Fruit fly (Drosophila melanogaster) whole organism, embryonic: Measurements from ENCODE around the gene CG5104.

Experiments
- CG10267 ChIP-seq: fragments of 200-800 bp; sonication (Bioruptor generic); optimal IDR thresholded peaks from 2 replicates; lab custom pipeline; 2018; ENCODE audit warnings: missing biosample characterization, mild to moderate bottlenecking, missing genetic modification characterization, moderate library complexity
- CG10366 ChIP-seq: fragments of 200-800 bp; sonication (Bioruptor generic); IDR thresholded peaks from 2 replicates; pipeline ENCODE4 v1.3.6; 2022; ENCODE audit warnings: missing biosample characterization, missing genetic modification characterization
- CG10462 ChIP-seq: fragments of 200-800 bp; sonication (Bioruptor generic); optimal IDR thresholded peaks from 2 replicates; lab custom pipeline; 2016; ENCODE audit warnings: missing biosample characterization, missing genetic modification characterization
- CG12071 ChIP-seq: fragments of 200-800 bp; sonication (Bioruptor generic); optimal IDR thresholded peaks from 3 replicates; lab custom pipeline; 2018; ENCODE audit warnings: missing biosample characterization, mild to moderate bottlenecking, missing genetic modification characterization
- CG12104 ChIP-seq: fragments of 200-800 bp; sonication (Bioruptor generic); optimal IDR thresholded peaks from 3 replicates; lab custom pipeline; 2016; ENCODE audit warnings: missing biosample characterization, missing genetic modification characterization
- CG13775 ChIP-seq: fragments of 200-800 bp; sonication (Bioruptor generic); optimal IDR thresholded peaks from 3 replicates; lab custom pipeline; 2017; ENCODE audit warnings: missing biosample characterization, mild to moderate bottlenecking, missing genetic modification characterization
- CG1647 ChIP-seq: fragments of 200-800 bp; sonication (Bioruptor generic); optimal IDR thresholded peaks from 3 replicates; lab custom pipeline; 2016; ENCODE audit warnings: missing biosample characterization, missing genetic modification characterization
- CG17328 ChIP-seq: fragments of 200-800 bp; sonication (Bioruptor generic); IDR thresholded peaks from 2 replicates; pipeline ENCODE4 v1.3.6; 2022; ENCODE audit warnings: missing biosample characterization, missing genetic modification characterization
- CG17359 ChIP-seq: fragments of 200-800 bp; sonication (Bioruptor generic); optimal IDR thresholded peaks from 3 replicates; lab custom pipeline; 2018; ENCODE audit warnings: missing biosample characterization, mild to moderate bottlenecking, missing genetic modification characterization, moderate library complexity
- CG17829 ChIP-seq: fragments of 200-800 bp; optimal IDR thresholded peaks from 2 replicates; lab custom pipeline; 2019; ENCODE audit warnings: missing biosample characterization, mild to moderate bottlenecking, missing genetic modification characterization, moderate library complexity
- CG18262 ChIP-seq: fragments of 200-800 bp; optimal IDR thresholded peaks from 3 replicates; lab custom pipeline; 2019; ENCODE audit warnings: missing biosample characterization, mild to moderate bottlenecking, missing genetic modification characterization, moderate library complexity
- CG2120 ChIP-seq: fragments of 200-800 bp; sonication (Bioruptor generic); optimal IDR thresholded peaks from 3 replicates; lab custom pipeline; 2016; ENCODE audit warnings: missing biosample characterization, missing genetic modification characterization
- CG2678 ChIP-seq: fragments of 200-800 bp; sonication (Bioruptor generic); optimal IDR thresholded peaks from 3 replicates; lab custom pipeline; 2019; ENCODE audit warnings: missing biosample characterization, mild to moderate bottlenecking, missing genetic modification characterization, moderate library complexity
- CG2875 ChIP-seq: fragments of 200-800 bp; sonication (Bioruptor generic); optimal IDR thresholded peaks from 2 replicates; lab custom pipeline; 2017; ENCODE audit warnings: missing biosample characterization, mild to moderate bottlenecking, missing genetic modification characterization, missing genetic modification reagents
- CG3407 ChIP-seq: fragments of 200-800 bp; sonication (Bioruptor generic); optimal IDR thresholded peaks from 2 replicates; lab custom pipeline; 2018; ENCODE audit warnings: missing biosample characterization, mild to moderate bottlenecking, missing genetic modification characterization
- CG42726 ChIP-seq: fragments of 200-800 bp; sonication (Bioruptor generic); IDR thresholded peaks from 2 replicates; pipeline ENCODE4 v1.3.6; 2022; ENCODE audit warnings: missing biosample characterization, missing genetic modification characterization; ENCODE audit not compliant: partially characterized antibody
- CG4854 ChIP-seq: fragments of 200-800 bp; sonication (Bioruptor generic); optimal IDR thresholded peaks from 2 replicates; lab custom pipeline; 2016; ENCODE audit warnings: missing biosample characterization, missing genetic modification characterization, inconsistent platforms
- CG5245 ChIP-seq: fragments of 200-800 bp; sonication (Bioruptor generic); optimal IDR thresholded peaks from 3 replicates; lab custom pipeline; 2016; ENCODE audit warnings: missing biosample characterization, missing genetic modification characterization
- CG6791 ChIP-seq: fragments of 200-800 bp; sonication (Bioruptor generic); IDR thresholded peaks from 3 replicates; pipeline ENCODE4 v1.3.6; 2022; ENCODE audit warnings: missing biosample characterization, missing genetic modification characterization; ENCODE audit not compliant: partially characterized antibody
- CG7372 ChIP-seq: fragments of 200-800 bp; sonication (Bioruptor generic); IDR thresholded peaks from 2 replicates; pipeline ENCODE4 v1.3.6; 2022; ENCODE audit warnings: missing biosample characterization, missing genetic modification characterization
- CG7987 ChIP-seq: fragments of 200-800 bp; sonication (Bioruptor generic); optimal IDR thresholded peaks from 2 replicates; lab custom pipeline; 2018; ENCODE audit warnings: missing biosample characterization, mild to moderate bottlenecking, missing genetic modification characterization, moderate library complexity
- CG8924 ChIP-seq: fragments of 200-800 bp; optimal IDR thresholded peaks from 3 replicates; lab custom pipeline; 2019; ENCODE audit warnings: missing biosample characterization, mild to moderate bottlenecking, missing genetic modification characterization, moderate library complexity
- HLH3B ChIP-seq: fragments of 200-800 bp; sonication (Bioruptor generic); IDR thresholded peaks from 2 replicates; pipeline ENCODE4 v1.3.6; 2022; ENCODE audit warnings: missing biosample characterization, missing genetic modification characterization
- Hr3 ChIP-seq: fragments of 200-800 bp; sonication (Bioruptor generic); optimal IDR thresholded peaks from 3 replicates; lab custom pipeline; 2016; ENCODE audit warnings: missing biosample characterization, missing genetic modification characterization
- Hr39 ChIP-seq: fragments of >200 bp; optimal IDR thresholded peaks from 2 replicates; lab custom pipeline; 2017
- Hr78 ChIP-seq, 2 experiments: fragments of 200-800 bp in 1 of 2; fragments of >200 bp in 1 of 2; sonication (Bioruptor generic) in 1 of 2; optimal IDR thresholded peaks; 2 replicates each; lab custom pipeline; 2017 to 2019; ENCODE audit warnings: missing biosample characterization in 2 of 2, missing genetic modification characterization in 2 of 2, mild to moderate bottlenecking in 1 of 2, moderate library complexity in 1 of 2
- Hsf ChIP-seq: fragments of 200-800 bp; sonication (Bioruptor generic); optimal IDR thresholded peaks from 3 replicates; lab custom pipeline; 2016; ENCODE audit warnings: missing biosample characterization, missing genetic modification characterization
- Myb ChIP-seq: fragments of 200-800 bp; sonication (Bioruptor generic); optimal IDR thresholded peaks from 2 replicates; lab custom pipeline; 2016; ENCODE audit warnings: missing biosample characterization, missing genetic modification characterization
- Pdp1 ChIP-seq, 2 experiments: fragments of 200-800 bp; sonication (Bioruptor generic); optimal IDR thresholded peaks; 3 replicates each; lab custom pipeline; 2016; ENCODE audit warnings: missing biosample characterization in 2 of 2, missing genetic modification characterization in 2 of 2, mild to moderate bottlenecking in 1 of 2, moderate library complexity in 1 of 2
- Six4 ChIP-seq: fragments of 200-800 bp; sonication (Bioruptor generic); optimal IDR thresholded peaks from 2 replicates; lab custom pipeline; 2016; ENCODE audit warnings: missing biosample characterization, missing genetic modification characterization
- ara ChIP-seq: fragments of 200-800 bp; sonication (Bioruptor generic); IDR thresholded peaks from 2 replicates; pipeline ENCODE4 v1.3.6; 2022; ENCODE audit warnings: missing biosample characterization, missing genetic modification characterization
- bbx ChIP-seq: fragments of 200-800 bp; sonication (Bioruptor generic); IDR thresholded peaks from 2 replicates; pipeline ENCODE4 v1.3.6; 2022; ENCODE audit warnings: missing biosample characterization, missing genetic modification characterization; ENCODE audit not compliant: partially characterized antibody
- bsh ChIP-seq, 2 experiments: fragments of 200-800 bp; sonication (Bioruptor generic); optimal IDR thresholded peaks; 2 replicates each; lab custom pipeline; 2017 to 2018; ENCODE audit warnings: mild to moderate bottlenecking in 2 of 2, missing biosample characterization in 2 of 2, missing genetic modification characterization in 2 of 2, moderate library complexity in 1 of 2
- cato ChIP-seq: fragments of 200-800 bp; sonication (Bioruptor generic); optimal IDR thresholded peaks from 2 replicates; lab custom pipeline; 2016; ENCODE audit warnings: missing biosample characterization, missing genetic modification characterization, borderline replicate concordance
- disco-r ChIP-seq: fragments of 200-800 bp; sonication (Bioruptor generic); optimal IDR thresholded peaks from 2 replicates; lab custom pipeline; 2016; ENCODE audit warnings: missing biosample characterization, missing genetic modification characterization
- exex ChIP-seq: fragments of 200-800 bp; sonication (Bioruptor generic); optimal IDR thresholded peaks from 4 replicates; lab custom pipeline; 2018; ENCODE audit warnings: missing biosample characterization, mild to moderate bottlenecking, missing genetic modification characterization, moderate library complexity
- gce ChIP-seq: fragments of 200-800 bp; sonication (Bioruptor generic); IDR thresholded peaks from 3 replicates; pipeline ENCODE4 v1.3.6; 2022; ENCODE audit warnings: missing biosample characterization, missing genetic modification characterization
- jigr1 ChIP-seq: fragments of 200-800 bp; sonication (Bioruptor generic); IDR thresholded peaks from 3 replicates; pipeline ENCODE4 v1.3.6; 2022; ENCODE audit warnings: missing biosample characterization, missing genetic modification characterization
- jing ChIP-seq: fragments of 200-800 bp; sonication (Bioruptor generic); optimal IDR thresholded peaks from 2 replicates; lab custom pipeline; 2018; ENCODE audit warnings: missing biosample characterization, mild to moderate bottlenecking, missing genetic modification characterization
- kah ChIP-seq: fragments of 200-800 bp; sonication (Bioruptor generic); optimal IDR thresholded peaks from 2 replicates; lab custom pipeline; 2018; ENCODE audit warnings: missing biosample characterization, mild to moderate bottlenecking, missing genetic modification characterization
- kay ChIP-seq: fragments of 200-800 bp; sonication (Bioruptor generic); optimal IDR thresholded peaks from 2 replicates; lab custom pipeline; 2016; ENCODE audit warnings: missing biosample characterization, missing genetic modification characterization
- lilli ChIP-seq: fragments of 200-800 bp; sonication (Bioruptor generic); optimal IDR thresholded peaks from 3 replicates; lab custom pipeline; 2016; ENCODE audit warnings: missing biosample characterization, missing genetic modification characterization
- peb ChIP-seq: fragments of 200-800 bp; sonication (Bioruptor generic); IDR thresholded peaks from 2 replicates; pipeline ENCODE4 v1.3.6; 2022; ENCODE audit warnings: missing biosample characterization, missing genetic modification characterization
- psq ChIP-seq: fragments of 200-800 bp; sonication (Bioruptor generic); optimal IDR thresholded peaks from 2 replicates; lab custom pipeline; 2017; ENCODE audit warnings: missing biosample characterization, missing genetic modification characterization
- rib ChIP-seq: fragments of 200-800 bp; sonication (Bioruptor generic); IDR thresholded peaks from 2 replicates; pipeline ENCODE4 v1.3.6; 2022; ENCODE audit warnings: missing biosample characterization, missing genetic modification characterization
- sim ChIP-seq: fragments of 200-800 bp; sonication (Bioruptor generic); IDR thresholded peaks from 2 replicates; pipeline ENCODE4 v1.3.6; 2022; ENCODE audit warnings: missing biosample characterization, missing genetic modification characterization
- slp2 ChIP-seq: fragments of 200-800 bp; sonication (Bioruptor generic); optimal IDR thresholded peaks from 2 replicates; lab custom pipeline; 2016; ENCODE audit warnings: missing biosample characterization, missing genetic modification characterization
- stwl ChIP-seq: fragments of 200-800 bp; sonication (Bioruptor generic); optimal IDR thresholded peaks from 3 replicates; lab custom pipeline; 2018; ENCODE audit warnings: missing biosample characterization, mild to moderate bottlenecking, missing genetic modification characterization, moderate library complexity
- trem ChIP-seq: fragments of 200-800 bp; optimal IDR thresholded peaks from 3 replicates; lab custom pipeline; 2019; ENCODE audit warnings: missing biosample characterization, mild to moderate bottlenecking, missing genetic modification characterization, moderate library complexity
- ttk ChIP-seq: fragments of 200-800 bp; sonication (Bioruptor generic); IDR thresholded peaks from 2 replicates; pipeline ENCODE4 v2.1.2; 2022; ENCODE audit warnings: missing biosample characterization, missing genetic modification characterization
- yki ChIP-seq: fragments of >200 bp; optimal IDR thresholded peaks from 3 replicates; lab custom pipeline; 2018

CG5104 gene

dm6 chr3L:20518805-20519503, 1.9 kb upstream of the CG5104 start, which contains the start of gene BNIP3 (continued):
- peak; percentile 20 for TF ChIP-seq CG17359 (tag; lab: Kevin White, UChicago)
- TF ChIP-seq CG2678 (tag; lab: Kevin White, UChicago), result no peak
- TF ChIP-seq psq (GFP tag; lab: Kevin White, UChicago), result peak; percentile 58
- TF ChIP-seq Hr78 (GFP tag; optimal IDR thresholded peaks at IDR 0.05; lab: Kevin White, UChicago), result no peak
- no peak for TF ChIP-seq CG6791 (GFP tag; lab: Robert Waterston, UW)
- TF ChIP-seq bsh (GFP tag; optimal IDR thresholded peaks at IDR 0.05; lab: Kevin White, UChicago), result no peak
- no peak for TF ChIP-seq ara (GFP tag; lab: Robert Waterston, UW)
- TF ChIP-seq CG10267, result peak; percentile 27
- TF ChIP-seq stwl (tag; lab: Kevin White, UChicago), result peak; percentile 55
- no peak for TF ChIP-seq CG12071 (GFP tag; lab: Kevin White, UChicago)
- TF ChIP-seq CG10462 (GFP tag; lab: Kevin White, UChicago), result no peak
- no peak for TF ChIP-seq cato (GFP tag; lab: Kevin White, UChicago)
- no peak for TF ChIP-seq CG42726 (GFP tag; lab: Robert Waterston, UW)
- TF ChIP-seq CG5245, result no peak
- peak; percentile 55 for TF ChIP-seq trem
- TF ChIP-seq slp2 (GFP tag; lab: Kevin White, UChicago), result no peak
- no peak for TF ChIP-seq kah (GFP tag; lab: Kevin White, UChicago)
- no peak for TF ChIP-seq CG2875 (GFP tag; lab: Kevin White, UChicago)
- no peak for TF ChIP-seq disco-r
- no peak for TF ChIP-seq kay (GFP tag; lab: Kevin White, UChicago)
- TF ChIP-seq Hr39, result no peak
- TF ChIP-seq Pdp1 (GFP tag; optimal IDR thresholded peaks at IDR 0.05; lab: Kevin White, UChicago), result no peak
- TF ChIP-seq jigr1, result no peak
- no peak for TF ChIP-seq CG2120
- no peak for TF ChIP-seq lilli (GFP tag; lab: Kevin White, UChicago)
- no peak for TF ChIP-seq yki (lab: Kevin White, UChicago)
- TF ChIP-seq CG1647, result no peak
- no peak for TF ChIP-seq CG7372 (GFP tag; lab: Robert Waterston, UW)
- TF ChIP-seq CG4854 (GFP tag; lab: Kevin White, UChicago), result no peak
- peak; percentile 18 for TF ChIP-seq CG17829 (tag; lab: Kevin White, UChicago)
- TF ChIP-seq CG10366 (GFP tag; lab: Robert Waterston, UW), result no peak
- peak; percentile 32 for TF ChIP-seq exex (tag; lab: Kevin White, UChicago)
- no peak for TF ChIP-seq Six4 (GFP tag; lab: Kevin White, UChicago)
- peak; percentile 58 for TF ChIP-seq bbx (GFP tag; lab: Robert Waterston, UW)
- peak; percentile 95 for TF ChIP-seq Myb (GFP tag; lab: Kevin White, UChicago)
- TF ChIP-seq CG18262 (tag; lab: Kevin White, UChicago), result no peak
- no peak for TF ChIP-seq peb (GFP tag; lab: Robert Waterston, UW)
- no peak for TF ChIP-seq CG7987 (GFP tag; lab: Kevin White, UChicago)
- TF ChIP-seq CG8924 (tag; lab: Kevin White, UChicago), result peak; percentile 63
- TF ChIP-seq CG13775 (GFP tag; lab: Kevin White, UChicago), result no peak
- no peak for TF ChIP-seq gce (GFP tag; lab: Robert Waterston, UW)
- TF ChIP-seq CG3407 (GFP tag; lab: Kevin White, UChicago), result no peak
- no peak for TF ChIP-seq Hsf (GFP tag; lab: Kevin White, UChicago)
- no peak for TF ChIP-seq HLH3B
- TF ChIP-seq ttk (GFP tag; lab: Robert Waterston, UW), result no peak
- TF ChIP-seq CG17328 (GFP tag; lab: Robert Waterston, UW), result no peak
- no peak for TF ChIP-seq jing
- TF ChIP-seq rib (GFP tag; lab: Robert Waterston, UW), result no peak
- no peak for TF ChIP-seq CG12104
- TF ChIP-seq sim (GFP tag; lab: Robert Waterston, UW), result no peak
- no peak for TF ChIP-seq Hr3 (GFP tag; lab: Kevin White, UChicago)
